Worm (Caenorhabditis elegans): ENCODE data around the gene mab-10.

The mab-10 gene

DNA sequence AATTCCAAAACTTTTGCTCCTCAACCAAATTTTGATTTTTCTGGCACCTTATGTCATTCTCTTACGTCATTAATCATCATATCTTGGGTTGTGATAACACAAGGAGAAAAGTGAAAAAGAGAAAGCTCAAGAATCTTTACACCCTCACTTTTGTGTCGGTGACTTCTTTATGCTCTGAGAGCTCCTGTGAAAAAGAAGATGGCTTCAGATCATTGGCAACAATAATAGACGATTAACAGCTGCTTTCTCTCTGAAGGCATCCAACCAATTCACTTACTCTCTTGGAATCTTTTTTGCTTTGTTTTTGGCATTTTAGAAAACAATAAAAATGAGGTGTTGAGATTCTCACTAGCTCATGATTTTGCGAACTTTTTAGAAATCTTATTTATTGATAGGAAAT lies 41.6 kb downstream of the mab-10 start:
- peak; percentile 44 for TF ChIP-seq rnt-1 (tag; optimal IDR thresholded peaks at IDR 0.05)
- peak; percentile 43 for TF ChIP-seq nhr-71 (tag; optimal IDR thresholded peaks at IDR 0.05)
- TF ChIP-seq lin-14 (GFP tag; optimal IDR thresholded peaks at IDR 0.05), result peak; percentile 79
- TF ChIP-seq lir-3 (tag; optimal IDR thresholded peaks at IDR 0.05; ENCODE audit: poor library complexity), result no peak
- TF ChIP-seq lsy-2 (tag; optimal IDR thresholded peaks at IDR 0.05), result peak in 1 of 2 experiments; percentile 13
- peak; percentile 86 for TF ChIP-seq pag-3 (tag; optimal IDR thresholded peaks at IDR 0.05; ENCODE audit: borderline replicate concordance, insufficient read depth)
- no peak for TF ChIP-seq C34B4.2 (tag; optimal IDR thresholded peaks at IDR 0.05)
- no peak for TF ChIP-seq elt-3 (tag; optimal IDR thresholded peaks at IDR 0.05)
- TF ChIP-seq efl-1 (optimal IDR thresholded peaks at IDR 0.05), result peak in 1 of 2 experiments; percentile 3
- TF ChIP-seq efl-1 (GFP tag; optimal IDR thresholded peaks at IDR 0.05 in 1 of 2), result no peak
- no peak for TF ChIP-seq unc-86 (tag; optimal IDR thresholded peaks at IDR 0.05)
- no peak for TF ChIP-seq zip-4 (GFP tag; optimal IDR thresholded peaks at IDR 0.05)

DNA sequence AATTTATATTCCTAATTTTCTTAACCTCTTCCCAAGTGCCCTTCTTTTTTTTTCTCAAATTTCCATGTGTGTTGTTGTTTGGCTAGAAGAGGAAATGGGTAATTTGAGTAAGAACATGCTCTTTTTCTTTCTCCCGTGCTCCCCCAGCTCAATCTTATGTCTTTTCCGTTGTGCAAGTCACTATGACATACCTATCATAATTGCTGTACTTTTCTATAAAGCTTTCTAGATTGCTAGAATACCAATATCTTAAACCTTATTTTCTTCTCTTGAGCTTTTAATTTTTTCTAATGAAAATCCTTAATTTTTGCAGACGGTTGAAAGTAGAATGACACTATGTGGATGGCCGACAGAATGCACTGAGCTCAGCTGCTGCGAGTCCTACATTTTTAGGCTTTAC lies 42.4 kb downstream of the mab-10 start, which contains the start of gene txt-13:
txt-13 (plus strand) TSS at position 301 of the 400 bp plus-strand sequence.
- no peak for TF ChIP-seq nhr-77 (tag; optimal IDR thresholded peaks at IDR 0.05)
- no peak for TF ChIP-seq jun-1 (tag; optimal IDR thresholded peaks at IDR 0.05)
- no peak for TF ChIP-seq skn-1 (tag; optimal IDR thresholded peaks at IDR 0.05)
- TF ChIP-seq ceh-8 (GFP tag; optimal IDR thresholded peaks at IDR 0.05), result no peak
- TF ChIP-seq aly-2 (tag; optimal IDR thresholded peaks at IDR 0.05), result no peak
- no peak for TF ChIP-seq lin-39 (tag; optimal IDR thresholded peaks at IDR 0.05)
- no peak for TF ChIP-seq elt-3 (tag; optimal IDR thresholded peaks at IDR 0.05)
- TF ChIP-seq fkh-8 (tag; optimal IDR thresholded peaks at IDR 0.05), result no peak
- no peak for TF ChIP-seq pqm-1 (tag; optimal IDR thresholded peaks at IDR 0.05)
- TF ChIP-seq lin-35 (GFP tag; optimal IDR thresholded peaks at IDR 0.05), result no peak

DNA sequence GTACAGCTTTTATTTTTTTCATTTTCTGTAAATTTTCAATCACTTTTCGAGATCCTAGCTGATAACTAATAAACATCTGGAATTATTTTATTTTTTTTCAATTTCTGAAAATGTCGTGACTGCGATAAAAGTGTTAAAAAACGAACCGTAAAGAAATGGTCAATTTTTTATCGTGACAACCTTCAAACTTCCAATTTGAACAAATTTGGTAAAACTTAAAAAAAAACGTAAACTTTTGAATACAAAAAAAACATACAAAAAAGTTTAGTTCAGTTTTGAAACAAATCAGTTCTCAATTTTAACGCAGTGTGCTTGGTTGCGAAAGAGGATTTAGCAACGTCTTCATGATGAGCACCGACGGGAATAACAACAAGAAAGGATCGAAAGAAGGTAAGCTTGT lies 44.1 kb downstream of the mab-10 start, which contains the start of gene C06A1.3:
C06A1.3 (plus strand) TSS at position 301 of the 400 bp plus-strand sequence.
- no peak for TF ChIP-seq nhr-12 (tag; optimal IDR thresholded peaks at IDR 0.05)
- TF ChIP-seq unc-98 (GFP tag; IDR thresholded peaks at IDR 0.05), result no peak
- no peak for TF ChIP-seq nhr-90 (tag; optimal IDR thresholded peaks at IDR 0.05; ENCODE audit: poor library complexity)
- TF ChIP-seq unc-86 (tag; optimal IDR thresholded peaks at IDR 0.05), result no peak
- TF ChIP-seq ceh-88 (GFP tag; IDR thresholded peaks at IDR 0.05), result no peak
- TF ChIP-seq nhr-47 (tag; optimal IDR thresholded peaks at IDR 0.05), result no peak
- no peak for TF ChIP-seq nhr-20 (tag; optimal IDR thresholded peaks at IDR 0.05)
- no peak for TF ChIP-seq lin-14 (GFP tag; optimal IDR thresholded peaks at IDR 0.05)
- TF ChIP-seq efl-1 (optimal IDR thresholded peaks at IDR 0.05), result no peak
- TF ChIP-seq efl-1 (GFP tag; optimal IDR thresholded peaks at IDR 0.05 in 1 of 2), result no peak

DNA sequence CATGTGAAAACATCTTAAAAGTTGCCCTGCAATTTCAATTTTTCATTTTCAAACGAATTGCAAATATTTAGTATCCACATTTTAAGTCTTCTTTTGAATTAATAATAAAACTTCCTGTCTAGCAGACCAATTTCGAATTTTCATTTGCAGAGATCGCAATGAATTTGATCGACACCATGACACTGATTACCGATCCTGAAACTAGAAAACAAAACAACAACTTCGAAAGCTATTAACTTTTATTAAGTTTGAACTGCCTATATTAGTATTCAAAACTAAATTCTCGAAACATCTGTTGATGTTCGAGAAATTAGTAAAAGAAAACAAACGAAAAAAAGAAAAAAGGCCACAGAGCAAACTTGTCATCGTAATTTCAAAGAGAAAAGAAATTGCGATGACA lies 46.3 kb downstream of the mab-10 start:
- TF ChIP-seq ces-1 (GFP tag; optimal IDR thresholded peaks at IDR 0.05), result no peak
- no peak for TF ChIP-seq lin-39 (tag; optimal IDR thresholded peaks at IDR 0.05)
- no peak for TF ChIP-seq ceh-63 (GFP tag; optimal IDR thresholded peaks at IDR 0.05)
- TF ChIP-seq ceh-8 (GFP tag; optimal IDR thresholded peaks at IDR 0.05), result no peak
- TF ChIP-seq xbp-1 (tag; optimal IDR thresholded peaks at IDR 0.05), result no peak
- TF ChIP-seq lsy-2 (tag; optimal IDR thresholded peaks at IDR 0.05), result no peak
- no peak for TF ChIP-seq ceh-90 (tag; optimal IDR thresholded peaks at IDR 0.05)
- no peak for TF ChIP-seq ama-1 (optimal IDR thresholded peaks at IDR 0.05)
- TF ChIP-seq efl-1 (optimal IDR thresholded peaks at IDR 0.05), result no peak
- TF ChIP-seq efl-1 (GFP tag; optimal IDR thresholded peaks at IDR 0.05 in 1 of 2), result no peak
- TF ChIP-seq nhr-20 (tag; optimal IDR thresholded peaks at IDR 0.05), result no peak
- TF ChIP-seq ztf-4 (tag; optimal IDR thresholded peaks at IDR 0.05), result no peak
- TF ChIP-seq mef-2 (tag; optimal IDR thresholded peaks at IDR 0.05), result no peak
- no peak for TF ChIP-seq fkh-4 (tag; optimal IDR thresholded peaks at IDR 0.05; ENCODE audit: borderline replicate concordance)
- TF ChIP-seq C04F5.9 (tag; optimal IDR thresholded peaks at IDR 0.05), result no peak
- TF ChIP-seq aha-1 (tag; optimal IDR thresholded peaks at IDR 0.05), result no peak
- no peak for TF ChIP-seq skn-1 (tag; optimal IDR thresholded peaks at IDR 0.05)
- TF ChIP-seq fos-1 (tag; optimal IDR thresholded peaks at IDR 0.05), result no peak

Data from whole organism, L1 larva.